Fruit fly (Drosophila melanogaster) whole organism, embryonic: ENCODE data around the gene Pdi.

ENCODE experiments used
- Ada2b ChIP-seq: fragments of 200-800 bp; sonication (Bioruptor generic); IDR thresholded peaks from 2 replicates; pipeline ENCODE4 v1.3.6; 2022; ENCODE audit warnings: missing biosample characterization, missing genetic modification characterization
- Atf-2 ChIP-seq: fragments of 200-800 bp; sonication (Bioruptor generic); optimal IDR thresholded peaks from 2 replicates; lab custom pipeline; 2016; ENCODE audit warnings: missing biosample characterization, missing genetic modification characterization
- C15 ChIP-seq: fragments of 200-800 bp; sonication (Bioruptor generic); IDR thresholded peaks from 3 replicates; pipeline ENCODE4 v1.3.6; 2022; ENCODE audit warnings: missing biosample characterization, missing genetic modification characterization
- CG11560 ChIP-seq: fragments of 200-800 bp; sonication (Bioruptor generic); IDR thresholded peaks from 3 replicates; pipeline ENCODE4 v1.3.6; 2022; ENCODE audit warnings: missing biosample characterization, missing genetic modification characterization
- CG11695 ChIP-seq: fragments of 200-800 bp; sonication (Bioruptor generic); IDR thresholded peaks from 3 replicates; pipeline ENCODE4 v1.3.6; 2022; ENCODE audit warnings: missing biosample characterization, missing genetic modification characterization
- CG12659 ChIP-seq: fragments of 200-800 bp; sonication (Bioruptor generic); optimal IDR thresholded peaks from 3 replicates; lab custom pipeline; 2017; ENCODE audit warnings: mild to moderate bottlenecking, missing biosample characterization, missing genetic modification reagents, missing genetic modification characterization
- CG13296 ChIP-seq: fragments of 200-800 bp; sonication (Bioruptor generic); optimal IDR thresholded peaks from 3 replicates; lab custom pipeline; 2018; ENCODE audit warnings: missing biosample characterization, mild to moderate bottlenecking, missing genetic modification characterization
- CG13775 ChIP-seq: fragments of 200-800 bp; sonication (Bioruptor generic); optimal IDR thresholded peaks from 3 replicates; lab custom pipeline; 2017; ENCODE audit warnings: missing biosample characterization, mild to moderate bottlenecking, missing genetic modification characterization
- CG15011 ChIP-seq: fragments of 200-800 bp; sonication (Bioruptor generic); optimal IDR thresholded peaks from 3 replicates; lab custom pipeline; 2018; ENCODE audit warnings: missing biosample characterization, mild to moderate bottlenecking, missing genetic modification characterization
- CG2116 ChIP-seq: fragments of 200-800 bp; sonication (Bioruptor generic); optimal IDR thresholded peaks from 3 replicates; lab custom pipeline; 2018; ENCODE audit warnings: missing biosample characterization, mild to moderate bottlenecking, missing genetic modification characterization
- CG30020 ChIP-seq: fragments of 200-800 bp; optimal IDR thresholded peaks from 2 replicates; lab custom pipeline; 2019; ENCODE audit warnings: missing biosample characterization, mild to moderate bottlenecking, missing genetic modification characterization, moderate library complexity
- CG30431 ChIP-seq: fragments of 200-800 bp; sonication (Bioruptor generic); optimal IDR thresholded peaks from 2 replicates; lab custom pipeline; 2017; ENCODE audit warnings: missing biosample characterization, missing genetic modification characterization
- CG31441 ChIP-seq: fragments of 200-800 bp; sonication (Bioruptor generic); IDR thresholded peaks from 2 replicates; pipeline ENCODE4 v1.3.6; 2022; ENCODE audit warnings: missing biosample characterization, missing genetic modification characterization
- CG33557 ChIP-seq: fragments of 200-800 bp; sonication (Bioruptor generic); optimal IDR thresholded peaks from 2 replicates; lab custom pipeline; 2019; ENCODE audit warnings: missing biosample characterization, mild to moderate bottlenecking, missing genetic modification characterization, moderate library complexity
- CG3847 ChIP-seq: fragments of 200-800 bp; sonication (Bioruptor generic); IDR thresholded peaks from 2 replicates; pipeline ENCODE4 v1.3.6; 2022; ENCODE audit warnings: missing biosample characterization, missing genetic modification characterization
- CG43689 ChIP-seq: fragments of 200-800 bp; sonication (Bioruptor generic); IDR thresholded peaks from 2 replicates; pipeline ENCODE4 v1.3.6; 2022; ENCODE audit warnings: missing biosample characterization, missing genetic modification characterization
- CG6175 ChIP-seq: fragments of 200-800 bp; sonication (Bioruptor generic); IDR thresholded peaks from 3 replicates; pipeline ENCODE4 v1.3.6; 2022; ENCODE audit warnings: missing biosample characterization, missing genetic modification characterization
- CG6254 ChIP-seq: fragments of 200-800 bp; sonication (Bioruptor generic); optimal IDR thresholded peaks from 3 replicates; lab custom pipeline; 2017; ENCODE audit warnings: mild to moderate bottlenecking, missing biosample characterization, missing genetic modification reagents, missing genetic modification characterization
- CG9817 ChIP-seq: fragments of 200-800 bp; sonication (Bioruptor generic); optimal IDR thresholded peaks from 2 replicates; lab custom pipeline; 2018; ENCODE audit warnings: missing biosample characterization, mild to moderate bottlenecking, missing genetic modification characterization, moderate library complexity
- D19B ChIP-seq: fragments of 200-800 bp; sonication (Bioruptor generic); optimal IDR thresholded peaks from 2 replicates; lab custom pipeline; 2017; ENCODE audit warnings: missing biosample characterization, mild to moderate bottlenecking, missing genetic modification characterization
- ERR ChIP-seq: fragments of 200-800 bp; sonication (Bioruptor generic); optimal IDR thresholded peaks from 2 replicates; lab custom pipeline; 2016; ENCODE audit warnings: missing biosample characterization, missing genetic modification characterization
- H2.0 ChIP-seq: fragments of 200-800 bp; sonication (Bioruptor generic); IDR thresholded peaks from 2 replicates; pipeline ENCODE4 v1.3.6; 2022; ENCODE audit warnings: missing biosample characterization, missing genetic modification characterization
- Hey ChIP-seq: fragments of 200-800 bp; sonication (Bioruptor generic); optimal IDR thresholded peaks from 3 replicates; lab custom pipeline; 2018; ENCODE audit warnings: missing biosample characterization, mild to moderate bottlenecking, missing genetic modification characterization
- Lhr ChIP-seq: fragments of 200-800 bp; sonication (Bioruptor generic); optimal IDR thresholded peaks from 3 replicates; lab custom pipeline; 2017; ENCODE audit warnings: mild to moderate bottlenecking, missing biosample characterization, missing genetic modification reagents, missing genetic modification characterization
- MBD-R2 ChIP-seq: fragments of 200-800 bp; sonication (Bioruptor generic); IDR thresholded peaks from 2 replicates; pipeline ENCODE4 v1.3.6; 2022; ENCODE audit warnings: missing biosample characterization, missing genetic modification characterization
- Optix ChIP-seq: fragments of 200-800 bp; sonication (Bioruptor generic); IDR thresholded peaks from 3 replicates; pipeline ENCODE4 v1.3.6; 2022; ENCODE audit warnings: missing biosample characterization, missing genetic modification characterization
- Sox100B ChIP-seq: fragments of 200-800 bp; sonication (Bioruptor generic); optimal IDR thresholded peaks from 3 replicates; lab custom pipeline; 2018; ENCODE audit warnings: missing biosample characterization, mild to moderate bottlenecking, missing genetic modification characterization
- Spps ChIP-seq: fragments of 200-800 bp; sonication (Bioruptor generic); optimal IDR thresholded peaks from 2 replicates; lab custom pipeline; 2018; ENCODE audit warnings: missing biosample characterization, mild to moderate bottlenecking, missing genetic modification characterization
- Taf1 ChIP-seq: fragments of 200-800 bp; sonication (Bioruptor generic); IDR thresholded peaks from 2 replicates; pipeline ENCODE4 v1.3.6; 2022; ENCODE audit warnings: missing biosample characterization, missing genetic modification characterization
- bbx ChIP-seq: fragments of 200-800 bp; sonication (Bioruptor generic); IDR thresholded peaks from 2 replicates; pipeline ENCODE4 v1.3.6; 2022; ENCODE audit warnings: missing biosample characterization, missing genetic modification characterization; ENCODE audit not compliant: partially characterized antibody
- bsh ChIP-seq, 2 experiments: fragments of 200-800 bp; sonication (Bioruptor generic); optimal IDR thresholded peaks; 2 replicates each; lab custom pipeline; 2017 to 2018; ENCODE audit warnings: mild to moderate bottlenecking in 2 of 2, missing biosample characterization in 2 of 2, missing genetic modification characterization in 2 of 2, moderate library complexity in 1 of 2
- cato ChIP-seq: fragments of 200-800 bp; sonication (Bioruptor generic); optimal IDR thresholded peaks from 2 replicates; lab custom pipeline; 2016; ENCODE audit warnings: missing biosample characterization, missing genetic modification characterization, borderline replicate concordance
- corto ChIP-seq: fragments of 200-800 bp; sonication (Bioruptor generic); optimal IDR thresholded peaks from 2 replicates; lab custom pipeline; 2016; ENCODE audit warnings: missing biosample characterization, mild to moderate bottlenecking, missing genetic modification characterization, moderate library complexity
- disco-r ChIP-seq: fragments of 200-800 bp; sonication (Bioruptor generic); optimal IDR thresholded peaks from 2 replicates; lab custom pipeline; 2016; ENCODE audit warnings: missing biosample characterization, missing genetic modification characterization
- esg ChIP-seq: fragments of 200-800 bp; sonication (Bioruptor generic); conservative IDR thresholded peaks from 2 replicates; pipeline ENCODE4 v1.3.6; 2022; ENCODE audit warnings: missing biosample characterization, missing genetic modification characterization
- exex ChIP-seq: fragments of 200-800 bp; sonication (Bioruptor generic); optimal IDR thresholded peaks from 4 replicates; lab custom pipeline; 2018; ENCODE audit warnings: missing biosample characterization, mild to moderate bottlenecking, missing genetic modification characterization, moderate library complexity
- hbn ChIP-seq: fragments of 200-800 bp; sonication (Bioruptor generic); IDR thresholded peaks from 2 replicates; pipeline ENCODE4 v1.3.6; 2022; ENCODE audit warnings: missing biosample characterization, missing genetic modification characterization; ENCODE audit not compliant: partially characterized antibody
- knrl ChIP-seq: fragments of 200-800 bp; sonication (Bioruptor generic); IDR thresholded peaks from 3 replicates; pipeline ENCODE4 v1.3.6; 2022; ENCODE audit warnings: missing biosample characterization, missing genetic modification characterization; ENCODE audit not compliant: partially characterized antibody
- odd ChIP-seq: fragments of 200-800 bp; sonication (Bioruptor generic); optimal IDR thresholded peaks from 2 replicates; lab custom pipeline; 2017; ENCODE audit warnings: missing biosample characterization, mild to moderate bottlenecking, missing genetic modification characterization
- onecut ChIP-seq: fragments of 200-800 bp; sonication (Bioruptor generic); IDR thresholded peaks from 2 replicates; pipeline ENCODE4 v1.3.6; 2022; ENCODE audit warnings: missing biosample characterization, missing genetic modification characterization
- pho ChIP-seq: fragments of 200-800 bp; sonication (Bioruptor generic); optimal IDR thresholded peaks from 2 replicates; lab custom pipeline; 2016; ENCODE audit warnings: missing biosample characterization, missing genetic modification characterization
- psq ChIP-seq: fragments of 200-800 bp; sonication (Bioruptor generic); optimal IDR thresholded peaks from 2 replicates; lab custom pipeline; 2017; ENCODE audit warnings: missing biosample characterization, missing genetic modification characterization
- slou ChIP-seq: fragments of 200-800 bp; sonication (Bioruptor generic); optimal IDR thresholded peaks from 3 replicates; lab custom pipeline; 2016; ENCODE audit warnings: missing biosample characterization, missing genetic modification characterization
- sr ChIP-seq: fragments of 200-800 bp; sonication (Bioruptor generic); IDR thresholded peaks from 3 replicates; pipeline ENCODE4 v1.3.6; 2022; ENCODE audit warnings: missing biosample characterization, missing genetic modification characterization
- stwl ChIP-seq: fragments of 200-800 bp; sonication (Bioruptor generic); optimal IDR thresholded peaks from 3 replicates; lab custom pipeline; 2018; ENCODE audit warnings: missing biosample characterization, mild to moderate bottlenecking, missing genetic modification characterization, moderate library complexity
- tap ChIP-seq: fragments of 200-800 bp; optimal IDR thresholded peaks from 3 replicates; lab custom pipeline; 2019; ENCODE audit warnings: missing biosample characterization, mild to moderate bottlenecking, missing genetic modification characterization, moderate library complexity
- tin ChIP-seq: fragments of 200-800 bp; sonication (Bioruptor generic); optimal IDR thresholded peaks from 3 replicates; lab custom pipeline; 2016; ENCODE audit warnings: missing biosample characterization, missing genetic modification characterization
- zen2 ChIP-seq: fragments of 200-800 bp; sonication (Bioruptor generic); IDR thresholded peaks from 3 replicates; pipeline ENCODE4 v1.3.6; 2022; ENCODE audit warnings: missing biosample characterization, missing genetic modification characterization; ENCODE audit not compliant: partially characterized antibody
- zfh1 ChIP-seq: fragments of 200-800 bp; sonication (Bioruptor generic); IDR thresholded peaks from 3 replicates; pipeline ENCODE4 v1.3.6; 2022; ENCODE audit warnings: missing biosample characterization, missing genetic modification characterization

Pdi gene

DNA sequence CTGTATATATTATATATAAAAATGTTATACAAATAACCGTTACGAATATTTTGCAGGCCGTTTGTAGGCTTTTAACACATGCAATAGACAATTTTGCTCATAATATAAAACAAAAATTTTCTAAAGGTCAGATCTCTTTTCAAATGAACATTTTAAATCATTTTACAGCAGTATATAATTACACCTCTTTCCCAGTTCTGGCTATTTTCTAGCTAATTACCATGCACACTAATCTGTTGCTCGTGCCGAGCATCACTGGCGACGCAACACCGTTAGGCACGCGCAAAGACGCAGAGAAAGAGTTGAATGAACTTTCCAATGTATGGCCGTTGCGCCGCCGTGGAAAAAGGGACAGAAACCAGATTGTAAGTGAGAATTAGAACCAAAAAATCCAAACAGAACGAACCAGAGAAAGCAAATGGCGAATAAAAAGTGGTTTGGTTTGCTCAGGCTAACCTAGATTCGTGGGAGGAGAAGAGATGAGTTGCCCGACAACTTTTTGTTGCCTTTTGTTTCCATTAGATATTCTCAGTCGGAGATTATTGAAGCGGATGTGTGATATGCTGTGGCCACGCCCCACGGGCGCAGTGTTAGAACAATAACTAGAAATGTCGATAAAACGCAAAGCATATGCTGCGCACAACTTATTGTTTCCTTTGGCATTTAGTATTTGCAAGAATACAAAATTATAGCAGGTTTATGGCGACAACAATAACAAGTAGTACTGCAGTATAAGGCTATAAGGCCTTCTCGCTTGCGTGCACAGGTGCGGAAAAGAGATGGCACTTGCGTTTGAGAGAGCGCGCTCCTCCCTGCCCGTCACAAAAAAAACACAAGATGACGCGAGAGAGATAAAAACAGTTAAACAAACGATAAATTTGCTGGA, 1.3 kb downstream of the Pdi start (continued):
- TF ChIP-seq disco-r (GFP tag; lab: Kevin White, UChicago) (no peak), slou (GFP tag; lab: Kevin White, UChicago) (no peak), psq (no peak), onecut (no peak), hbn (no peak), zen2 (GFP tag; lab: Robert Waterston, UW) (no peak), MBD-R2 (no peak), odd (GFP tag; lab: Kevin White, UChicago) (no peak), bbx (GFP tag; lab: Robert Waterston, UW) (no peak), CG30431 (GFP tag; lab: Kevin White, UChicago) (no peak), CG33557 (GFP tag; lab: Kevin White, UChicago) (no peak), Hey (no peak), ERR (no peak), Atf-2 (GFP tag; lab: Kevin White, UChicago) (no peak), CG15011 (GFP tag; lab: Kevin White, UChicago) (no peak), Ada2b (GFP tag; lab: Robert Waterston, UW) (no peak), knrl (GFP tag; lab: Robert Waterston, UW) (no peak), CG13775 (GFP tag; lab: Kevin White, UChicago) (no peak), CG6175 (no peak), H2.0 (GFP tag; lab: Robert Waterston, UW) (0 out of 2 replicates have a peak, but pooled peaks have one; percentile 26), CG11560 (tag; lab: Robert Waterston, UW) (no peak), CG43689 (GFP tag; lab: Robert Waterston, UW) (no peak), CG2116 (GFP tag; lab: Kevin White, UChicago) (peak; percentile 2), sr (GFP tag; lab: Robert Waterston, UW) (no peak), corto (GFP tag; lab: Kevin White, UChicago) (no peak), D19B (GFP tag; lab: Kevin White, UChicago) (no peak), CG3847 (GFP tag; lab: Robert Waterston, UW) (no peak), exex (tag; lab: Kevin White, UChicago) (no peak), Taf1 (GFP tag; lab: Robert Waterston, UW) (no peak), tin (peak; percentile 40), stwl (tag; lab: Kevin White, UChicago) (no peak), zfh1 (peak; percentile 65; the same call in 2 of the 3 replicates), CG12659 (peak; percentile 2), esg (GFP tag; lab: Robert Waterston, UW) (no peak), tap (no peak), Lhr (no peak), C15 (GFP tag; lab: Robert Waterston, UW) (no peak), CG9817 (tag; lab: Kevin White, UChicago) (peak; percentile 3), CG13296 (no peak), CG11695 (no peak), cato (GFP tag; lab: Kevin White, UChicago) (no peak), pho (GFP tag; lab: Kevin White, UChicago) (no peak), bsh (GFP tag; optimal IDR thresholded peaks at IDR 0.05; lab: Kevin White, UChicago) (peak in 1 of 2 experiments; percentile 4), CG6254 (GFP tag; lab: Kevin White, UChicago) (no peak), CG30020 (tag; lab: Kevin White, UChicago) (no peak), Optix (GFP tag; lab: Robert Waterston, UW) (no peak), Sox100B (no peak), Spps (tag; lab: Kevin White, UChicago) (no peak), CG31441 (0 out of 2 replicates have a peak, but pooled peaks have one; percentile 22)
